Worm (Caenorhabditis elegans): Measurements from ENCODE around the gene C29A12.6.

DNA sequence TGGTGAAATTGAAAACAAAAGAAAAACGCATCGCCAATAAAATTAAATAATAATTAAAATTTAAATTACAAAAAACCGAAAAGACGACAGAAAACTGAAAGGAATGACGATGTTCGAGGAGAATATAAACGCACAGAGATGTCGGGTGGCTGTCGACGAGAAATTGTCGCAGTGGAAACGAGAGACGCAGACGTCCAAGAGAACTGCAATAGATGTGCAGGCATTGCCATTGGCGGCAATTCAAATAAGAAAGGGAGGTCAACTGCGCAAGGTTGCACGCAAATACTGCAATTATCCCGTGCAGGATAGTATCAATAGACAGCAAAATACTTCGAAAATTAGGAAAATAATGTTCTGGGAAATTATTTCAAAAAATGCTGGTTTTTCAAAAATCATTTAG lies 50.2 kb downstream of the C29A12.6 start:
- TF ChIP-seq zag-1 (tag; optimal IDR thresholded peaks at IDR 0.05) (peak; percentile 89), nhr-76 (tag; optimal IDR thresholded peaks at IDR 0.05) (peak; percentile 87), pqm-1 (tag; optimal IDR thresholded peaks at IDR 0.05) (peak; percentile 92), unc-62 (GFP tag; optimal IDR thresholded peaks at IDR 0.05) (peak; percentile 91), nhr-77 (tag; optimal IDR thresholded peaks at IDR 0.05) (peak; percentile 95), lin-15B (tag; optimal IDR thresholded peaks at IDR 0.05) (peak; percentile 99), nhr-237 (tag; optimal IDR thresholded peaks at IDR 0.05) (no peak)
